Worm (Caenorhabditis elegans): Measurements from ENCODE around the gene tmc-2.

tmc-2 gene

DNA sequence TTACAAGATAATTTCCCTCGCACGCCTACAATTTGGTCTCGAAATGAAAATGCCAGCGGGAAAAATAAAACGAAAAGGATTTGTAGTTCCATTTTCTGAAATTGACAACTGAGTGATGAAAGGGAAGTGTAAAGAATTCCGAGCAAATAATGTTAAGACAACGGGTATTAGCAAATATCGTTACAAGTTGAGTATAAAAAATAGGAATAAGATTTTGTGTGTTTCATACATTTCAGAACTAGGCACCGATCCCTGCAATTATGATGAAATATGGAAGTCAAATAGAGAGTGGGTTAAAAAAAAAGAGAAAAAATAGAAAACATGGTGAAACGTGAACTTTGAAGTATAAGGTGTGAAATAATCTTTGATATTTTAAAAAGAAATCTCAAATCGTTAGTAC is 10.9 kb downstream of the tmc-2 start, which contains the start of gene ttr-38:
Gene ttr-38 (minus strand): TSS at position 101 of the 400 bp plus-strand sequence.
- TF ChIP-seq drap-1 (GFP tag; optimal IDR thresholded peaks at IDR 0.05) = no peak

DNA sequence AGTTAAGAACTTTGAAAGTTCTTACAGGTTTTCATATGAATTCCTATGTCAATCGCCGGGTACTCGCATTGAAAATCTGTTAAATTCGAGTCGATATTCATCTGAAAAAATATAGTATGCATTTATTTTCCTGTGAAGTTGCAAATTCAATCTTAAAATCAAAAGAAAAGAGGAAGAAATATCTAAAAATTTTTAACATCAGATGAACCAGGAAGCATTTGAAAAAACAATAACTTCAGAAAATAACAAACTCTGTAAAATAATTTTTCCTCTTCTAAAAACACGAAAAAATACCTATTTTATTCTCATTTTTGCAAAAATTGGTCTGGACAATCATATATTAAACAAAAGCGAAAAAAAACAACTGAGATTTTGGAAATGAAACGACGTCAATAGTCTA is 15.6 kb downstream of the tmc-2 start, which contains the start of gene npr-7:
Gene npr-7 (minus strand): TSS at position 101 of the 400 bp plus-strand sequence.
- TF ChIP-seq lsy-2 (tag; optimal IDR thresholded peaks at IDR 0.05) (no peak), blmp-1 (tag; optimal IDR thresholded peaks at IDR 0.05) (no peak), cnd-1 (tag; optimal IDR thresholded peaks at IDR 0.05) (no peak), mep-1 (tag; optimal IDR thresholded peaks at IDR 0.05) (no peak), nhr-28 (tag; optimal IDR thresholded peaks at IDR 0.05) (no peak), elt-1 (tag; optimal IDR thresholded peaks at IDR 0.05; ENCODE audit: borderline replicate concordance, insufficient read depth) (no peak), unc-120 (tag; optimal IDR thresholded peaks at IDR 0.05; ENCODE audit: poor library complexity, severe bottlenecking) (no peak), sem-2 (GFP tag; optimal IDR thresholded peaks at IDR 0.05) (no peak), ham-2 (GFP tag; optimal IDR thresholded peaks at IDR 0.05) (no peak), M03D4.4 (tag; optimal IDR thresholded peaks at IDR 0.05) (no peak), nhr-2 (tag; optimal IDR thresholded peaks at IDR 0.05) (no peak), mab-5 (tag; optimal IDR thresholded peaks at IDR 0.05) (no peak)

DNA sequence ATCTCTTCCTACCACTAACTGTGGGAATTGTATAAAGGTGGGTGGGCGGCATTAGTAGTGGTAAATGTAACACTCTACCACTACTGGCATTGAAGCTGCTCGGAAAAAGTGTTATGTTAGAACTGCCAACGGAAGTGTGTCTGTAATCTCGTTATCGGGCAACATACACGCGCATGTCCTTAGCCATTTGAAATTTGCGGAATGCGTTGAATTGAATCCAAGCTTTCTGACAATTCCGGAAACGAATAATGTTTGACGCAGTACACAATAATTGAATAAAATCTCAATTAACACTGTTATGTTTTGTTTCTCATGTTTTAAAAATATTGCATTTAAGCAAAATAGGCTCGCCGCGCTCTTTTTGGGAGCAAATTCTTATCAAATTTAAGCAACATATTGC is 21.4 kb downstream of the tmc-2 start:
- TF ChIP-seq nhr-237 (tag; optimal IDR thresholded peaks at IDR 0.05) = no peak
- no peak for TF ChIP-seq nhr-12 (tag; optimal IDR thresholded peaks at IDR 0.05)
- no peak for TF ChIP-seq hlh-1 (tag; optimal IDR thresholded peaks at IDR 0.05)
- TF ChIP-seq ces-1 (GFP tag; optimal IDR thresholded peaks at IDR 0.05) = peak; percentile 85
- no peak for TF ChIP-seq elt-1 (tag; optimal IDR thresholded peaks at IDR 0.05; ENCODE audit: borderline replicate concordance, insufficient read depth)
- TF ChIP-seq M03D4.4 (tag; optimal IDR thresholded peaks at IDR 0.05) = no peak

DNA sequence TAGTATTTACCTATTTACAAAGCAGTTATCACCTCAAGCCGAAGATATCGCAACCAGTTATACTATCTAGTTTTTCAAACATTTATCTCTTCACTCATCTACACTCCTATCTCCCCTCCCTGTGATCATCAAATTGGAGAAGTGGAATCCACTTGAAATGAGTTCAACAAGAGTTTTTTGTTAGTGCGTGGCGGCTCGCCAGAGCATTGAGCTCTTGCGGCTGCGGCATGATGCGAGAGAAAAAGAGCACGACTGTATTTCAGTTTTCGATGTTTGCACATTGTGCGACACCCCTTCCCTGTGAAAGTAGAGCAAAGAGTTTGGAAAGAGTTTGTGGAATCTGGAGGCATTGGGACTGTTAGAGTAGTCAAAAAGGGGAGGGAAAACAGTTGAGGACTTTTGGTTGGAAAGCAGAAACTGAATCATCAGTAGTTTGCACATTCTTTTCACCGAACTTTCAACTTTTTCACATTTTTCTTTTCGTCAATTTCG is 27.2 kb downstream of the tmc-2 start, which contains the start of gene T20B5.2:
Gene T20B5.2 (plus strand): TSS at position 442 of the 492 bp plus-strand sequence.
- TF ChIP-seq lin-32 (GFP tag; optimal IDR thresholded peaks at IDR 0.05) (no peak), cnd-1 (tag; optimal IDR thresholded peaks at IDR 0.05) (no peak), ztf-11 (tag; optimal IDR thresholded peaks at IDR 0.05) (no peak), ces-1 (GFP tag; optimal IDR thresholded peaks at IDR 0.05) (no peak), elt-1 (tag; optimal IDR thresholded peaks at IDR 0.05; ENCODE audit: borderline replicate concordance, insufficient read depth) (no peak), ceh-39 (tag; optimal IDR thresholded peaks at IDR 0.05) (no peak), sptf-1 (tag; optimal IDR thresholded peaks at IDR 0.05) (no peak), flh-1 (GFP tag; optimal IDR thresholded peaks at IDR 0.05) (no peak), unc-120 (tag; optimal IDR thresholded peaks at IDR 0.05; ENCODE audit: poor library complexity, severe bottlenecking) (no peak)

DNA sequence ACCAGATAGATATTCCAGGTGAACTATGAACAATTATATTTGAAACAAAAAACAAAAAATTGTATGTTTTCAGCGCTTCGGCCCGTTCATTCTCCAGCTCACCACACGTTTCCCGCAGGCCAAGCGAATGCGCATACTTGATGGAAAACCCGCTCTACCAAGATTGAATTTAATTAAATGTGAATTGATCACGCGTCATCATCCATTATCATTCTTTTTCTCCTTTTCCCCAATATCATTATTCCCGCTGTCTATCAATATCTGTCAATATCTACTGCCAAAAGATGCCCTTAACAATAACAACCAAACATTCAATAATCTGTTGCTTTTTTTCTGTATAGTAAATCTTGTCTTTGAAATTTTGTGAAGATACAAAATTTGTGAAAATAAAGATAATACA is 32.7 kb downstream of the tmc-2 start:
- TF ChIP-seq ztf-11 (tag; optimal IDR thresholded peaks at IDR 0.05) (no peak), flh-1 (GFP tag; optimal IDR thresholded peaks at IDR 0.05) (no peak), lin-32 (GFP tag; optimal IDR thresholded peaks at IDR 0.05) (no peak), tbx-8 (GFP tag; optimal IDR thresholded peaks at IDR 0.05) (no peak), M03D4.4 (tag; optimal IDR thresholded peaks at IDR 0.05) (no peak), cnd-1 (tag; optimal IDR thresholded peaks at IDR 0.05) (no peak), nhr-28 (tag; optimal IDR thresholded peaks at IDR 0.05) (no peak), blmp-1 (tag; optimal IDR thresholded peaks at IDR 0.05) (no peak), ceh-43 (GFP tag; optimal IDR thresholded peaks at IDR 0.05) (no peak), mep-1 (tag; optimal IDR thresholded peaks at IDR 0.05) (no peak)

DNA sequence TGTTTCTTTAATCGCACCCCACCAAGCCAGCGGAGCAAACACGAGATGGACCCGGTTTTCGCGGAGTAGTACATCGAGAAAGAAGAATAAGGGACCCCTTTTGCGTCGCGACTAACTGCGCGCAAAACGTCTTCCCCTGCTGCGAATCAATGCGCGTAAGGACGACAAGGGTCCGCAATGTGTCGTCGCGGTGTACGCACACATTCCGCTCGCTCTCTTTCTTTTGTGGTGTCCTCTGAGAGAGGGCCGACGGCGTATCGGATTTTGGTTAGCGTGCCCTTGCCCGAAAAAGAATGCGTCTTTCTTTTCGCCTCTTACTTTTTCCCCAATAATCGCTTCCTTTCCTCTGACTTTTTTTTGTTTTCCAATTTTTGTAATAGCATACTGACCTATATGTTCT is 34.3 kb downstream of the tmc-2 start:
- no peak for TF ChIP-seq nhr-76 (tag; optimal IDR thresholded peaks at IDR 0.05)
- no peak for TF ChIP-seq unc-39 (tag; optimal IDR thresholded peaks at IDR 0.05)
- peak; percentile 21 for TF ChIP-seq sem-2 (GFP tag; optimal IDR thresholded peaks at IDR 0.05)
- TF ChIP-seq unc-120 (tag; optimal IDR thresholded peaks at IDR 0.05; ENCODE audit: poor library complexity, severe bottlenecking) = peak; percentile 33
- peak; percentile 86 for TF ChIP-seq mep-1 (tag; optimal IDR thresholded peaks at IDR 0.05)
- TF ChIP-seq cnd-1 (tag; optimal IDR thresholded peaks at IDR 0.05) = peak; percentile 37
- peak; percentile 69 for TF ChIP-seq pha-4 (tag; optimal IDR thresholded peaks at IDR 0.05)
- no peak for TF ChIP-seq elt-1 (tag; optimal IDR thresholded peaks at IDR 0.05; ENCODE audit: borderline replicate concordance, insufficient read depth)
- TF ChIP-seq ztf-11 (tag; optimal IDR thresholded peaks at IDR 0.05) = no peak
- peak; percentile 32 for TF ChIP-seq hlh-1 (tag; optimal IDR thresholded peaks at IDR 0.05)
- peak; percentile 61 for TF ChIP-seq M03D4.4 (tag; optimal IDR thresholded peaks at IDR 0.05)
- peak; percentile 4 for TF ChIP-seq flh-1 (GFP tag; optimal IDR thresholded peaks at IDR 0.05)
- TF ChIP-seq lin-13 (tag; optimal IDR thresholded peaks at IDR 0.05) = peak; percentile 66
- no peak for TF ChIP-seq ceh-39 (tag; optimal IDR thresholded peaks at IDR 0.05)
- no peak for TF ChIP-seq nhr-237 (tag; optimal IDR thresholded peaks at IDR 0.05)
- no peak for TF ChIP-seq unc-62 (GFP tag; optimal IDR thresholded peaks at IDR 0.05)
- peak; percentile 77 for TF ChIP-seq ces-1 (GFP tag; optimal IDR thresholded peaks at IDR 0.05)
- TF ChIP-seq sptf-1 (tag; optimal IDR thresholded peaks at IDR 0.05) = peak; percentile 81
- TF ChIP-seq drap-1 (GFP tag; optimal IDR thresholded peaks at IDR 0.05) = peak; percentile 72
- no peak for TF ChIP-seq nhr-2 (tag; optimal IDR thresholded peaks at IDR 0.05)
- peak; percentile 17 for TF ChIP-seq tbx-8 (GFP tag; optimal IDR thresholded peaks at IDR 0.05)
- no peak for TF ChIP-seq blmp-1 (tag; optimal IDR thresholded peaks at IDR 0.05)
- TF ChIP-seq ham-2 (GFP tag; optimal IDR thresholded peaks at IDR 0.05) = peak; percentile 21
- no peak for TF ChIP-seq lsy-2 (tag; optimal IDR thresholded peaks at IDR 0.05)
- TF ChIP-seq zip-8 (tag; optimal IDR thresholded peaks at IDR 0.05) = no peak
- no peak for TF ChIP-seq lin-32 (GFP tag; optimal IDR thresholded peaks at IDR 0.05)
- peak; percentile 66 for TF ChIP-seq mls-2 (tag; optimal IDR thresholded peaks at IDR 0.05)
